Fruit fly (Drosophila melanogaster) whole organism, embryonic: ENCODE data around the gene CG31029.

Experiments used
- Antp ChIP-seq: fragments of 200-800 bp; sonication (Bioruptor generic); optimal IDR thresholded peaks from 3 replicates; lab custom pipeline; 2016; ENCODE audit warnings: missing biosample characterization, missing genetic modification characterization
- CG11085 ChIP-seq: fragments of 200-800 bp; sonication (Bioruptor generic); IDR thresholded peaks from 2 replicates; pipeline ENCODE4 v1.3.6; 2022; ENCODE audit warnings: missing biosample characterization, missing genetic modification characterization
- CG11504 ChIP-seq: fragments of 200-800 bp; sonication (Bioruptor generic); optimal IDR thresholded peaks from 3 replicates; lab custom pipeline; 2019; ENCODE audit warnings: missing biosample characterization, mild to moderate bottlenecking, missing genetic modification characterization, moderate library complexity
- CG13287 ChIP-seq: fragments of 200-800 bp; sonication (Bioruptor generic); IDR thresholded peaks from 2 replicates; pipeline ENCODE4 v1.3.6; 2022; ENCODE audit warnings: missing biosample characterization, missing genetic modification characterization; ENCODE audit not compliant: partially characterized antibody
- CG13424 ChIP-seq: fragments of 200-800 bp; sonication (Bioruptor generic); optimal IDR thresholded peaks from 2 replicates; lab custom pipeline; 2019; ENCODE audit warnings: missing biosample characterization, mild to moderate bottlenecking, missing genetic modification characterization, moderate library complexity
- CG14441 ChIP-seq: fragments of 200-800 bp; sonication (Bioruptor generic); IDR thresholded peaks from 2 replicates; pipeline ENCODE4 v1.3.6; 2022; ENCODE audit warnings: missing biosample characterization, missing genetic modification characterization
- CG14710 ChIP-seq: fragments of 200-800 bp; sonication (Bioruptor generic); optimal IDR thresholded peaks from 3 replicates; lab custom pipeline; 2019; ENCODE audit warnings: missing biosample characterization, mild to moderate bottlenecking, missing genetic modification characterization, moderate library complexity
- CG17361 ChIP-seq: fragments of 200-800 bp; sonication (Bioruptor generic); IDR thresholded peaks from 3 replicates; pipeline ENCODE4 v1.3.6; 2022; ENCODE audit warnings: missing biosample characterization, missing genetic modification characterization
- CG31365 ChIP-seq: fragments of 200-800 bp; sonication (Bioruptor generic); optimal IDR thresholded peaks from 2 replicates; lab custom pipeline; 2018; ENCODE audit warnings: missing biosample characterization, mild to moderate bottlenecking, missing genetic modification characterization
- CG32772 ChIP-seq: fragments of 200-800 bp; sonication (Bioruptor generic); IDR thresholded peaks from 2 replicates; pipeline ENCODE4 v1.3.6; 2022; ENCODE audit warnings: missing biosample characterization, missing genetic modification characterization
- CG3726 ChIP-seq: fragments of 200-800 bp; sonication (Bioruptor generic); IDR thresholded peaks from 3 replicates; pipeline ENCODE4, ENCODE4 v1.3.6; 2022; ENCODE audit warnings: missing biosample characterization, missing genetic modification characterization
- CG4617 ChIP-seq: fragments of 200-800 bp; sonication (Bioruptor generic); optimal IDR thresholded peaks from 3 replicates; lab custom pipeline; 2016; ENCODE audit warnings: missing biosample characterization, missing genetic modification characterization, borderline replicate concordance
- CG6765 ChIP-seq: fragments of 200-800 bp; sonication (Bioruptor generic); optimal IDR thresholded peaks from 3 replicates; lab custom pipeline; 2017; ENCODE audit warnings: missing biosample characterization, mild to moderate bottlenecking, missing genetic modification characterization
- CG7271 ChIP-seq: fragments of 200-800 bp; sonication (Bioruptor generic); optimal IDR thresholded peaks from 2 replicates; lab custom pipeline; 2018; ENCODE audit warnings: missing biosample characterization, mild to moderate bottlenecking, missing genetic modification characterization, moderate library complexity
- CG7839 ChIP-seq: fragments of 200-800 bp; sonication (Bioruptor generic); optimal IDR thresholded peaks from 3 replicates; lab custom pipeline; 2018; ENCODE audit warnings: missing biosample characterization, mild to moderate bottlenecking, missing genetic modification characterization, moderate library complexity
- CG8281 ChIP-seq: fragments of 200-800 bp; sonication (Bioruptor generic); optimal IDR thresholded peaks from 2 replicates; lab custom pipeline; 2018; ENCODE audit warnings: missing biosample characterization, mild to moderate bottlenecking, missing genetic modification characterization, moderate library complexity
- CG8290 ChIP-seq, 3 experiments: fragments of 200-800 bp; sonication (Bioruptor generic); optimal IDR thresholded peaks; 2 replicates each; lab custom pipeline; 2016 to 2019; ENCODE audit warnings: missing biosample characterization in 3 of 3, missing genetic modification characterization in 3 of 3, mild to moderate bottlenecking in 2 of 3, moderate library complexity in 1 of 3
- CG8388 ChIP-seq: fragments of 200-800 bp; sonication (Bioruptor generic); optimal IDR thresholded peaks from 2 replicates; lab custom pipeline; 2019; ENCODE audit warnings: missing biosample characterization, mild to moderate bottlenecking, missing genetic modification characterization, moderate library complexity
- CG8478 ChIP-seq: fragments of >200 bp; optimal IDR thresholded peaks from 2 replicates; lab custom pipeline; 2018
- CG9817 ChIP-seq: fragments of 200-800 bp; sonication (Bioruptor generic); optimal IDR thresholded peaks from 2 replicates; lab custom pipeline; 2018; ENCODE audit warnings: missing biosample characterization, mild to moderate bottlenecking, missing genetic modification characterization, moderate library complexity
- CG9932 ChIP-seq: fragments of 200-800 bp; sonication (Bioruptor generic); IDR thresholded peaks from 2 replicates; pipeline ENCODE4 v1.3.6; 2022; ENCODE audit warnings: missing biosample characterization, missing genetic modification characterization
- CTCF ChIP-seq: fragments of 200-800 bp; sonication (Bioruptor generic); optimal IDR thresholded peaks from 2 replicates; lab custom pipeline; 2017; ENCODE audit warnings: missing biosample characterization, mild to moderate bottlenecking, missing genetic modification characterization, moderate library complexity
- D ChIP-seq, 2 experiments: fragments of 200-800 bp in 1 of 2; fragments of >200 bp in 1 of 2; sonication (Bioruptor generic) in 1 of 2; optimal IDR thresholded peaks; 2 replicates in 1 of 2; 3 replicates in 1 of 2; lab custom pipeline; 2017; ENCODE audit warnings: mild to moderate bottlenecking in 1 of 2, missing biosample characterization in 1 of 2, missing genetic modification characterization in 1 of 2, missing genetic modification reagents in 1 of 2
- Dip2 ChIP-seq: fragments of 200-800 bp; sonication (Bioruptor generic); IDR thresholded peaks from 2 replicates; pipeline ENCODE4 v1.3.6; 2022; ENCODE audit warnings: missing biosample characterization, missing genetic modification characterization
- HLHmδ ChIP-seq: fragments of 200-800 bp; sonication (Bioruptor generic); optimal IDR thresholded peaks from 2 replicates; lab custom pipeline; 2018; ENCODE audit warnings: missing biosample characterization, mild to moderate bottlenecking, missing genetic modification characterization, moderate library complexity
- Hmx ChIP-seq: fragments of 200-800 bp; sonication (Bioruptor generic); optimal IDR thresholded peaks from 2 replicates; lab custom pipeline; 2016; ENCODE audit warnings: missing biosample characterization, missing genetic modification characterization
- Med ChIP-seq: fragments of 200-800 bp; sonication (Bioruptor generic); peaks from one replicate; lab custom pipeline; 2016; ENCODE audit warnings: missing biosample characterization, missing genetic modification characterization, mild to moderate bottlenecking, inconsistent platforms, moderate library complexity
- NC2α ChIP-seq: fragments of 200-800 bp; sonication (Bioruptor generic); optimal IDR thresholded peaks from 2 replicates; lab custom pipeline; 2016; ENCODE audit warnings: missing biosample characterization, missing genetic modification characterization
- Optix ChIP-seq: fragments of 200-800 bp; sonication (Bioruptor generic); IDR thresholded peaks from 3 replicates; pipeline ENCODE4 v1.3.6; 2022; ENCODE audit warnings: missing biosample characterization, missing genetic modification characterization
- Sin3A ChIP-seq: fragments of >200 bp; optimal IDR thresholded peaks from 2 replicates; lab custom pipeline; 2018
- Sox100B ChIP-seq: fragments of 200-800 bp; sonication (Bioruptor generic); optimal IDR thresholded peaks from 3 replicates; lab custom pipeline; 2018; ENCODE audit warnings: missing biosample characterization, mild to moderate bottlenecking, missing genetic modification characterization
- ap ChIP-seq: fragments of 200-800 bp; sonication (Bioruptor generic); IDR thresholded peaks from 2 replicates; pipeline ENCODE4 v1.3.6; 2022; ENCODE audit warnings: missing biosample characterization, missing genetic modification characterization
- crp ChIP-seq, 2 experiments: fragments of 200-800 bp; sonication (Bioruptor generic); optimal IDR thresholded peaks; 2 replicates in 1 of 2; 3 replicates in 1 of 2; lab custom pipeline; 2017; ENCODE audit warnings: missing biosample characterization in 2 of 2, missing genetic modification characterization in 2 of 2, mild to moderate bottlenecking in 1 of 2, moderate library complexity in 1 of 2
- dimm ChIP-seq: fragments of 200-800 bp; sonication (Bioruptor generic); IDR thresholded peaks from 2 replicates; pipeline ENCODE4 v1.3.6; 2022; ENCODE audit warnings: missing biosample characterization, missing genetic modification characterization
- fd102C ChIP-seq: fragments of 200-800 bp; sonication (Bioruptor generic); optimal IDR thresholded peaks from 2 replicates; lab custom pipeline; 2018; ENCODE audit warnings: missing biosample characterization, mild to moderate bottlenecking, missing genetic modification characterization, moderate library complexity
- gcm2 ChIP-seq: fragments of 200-800 bp; sonication (Bioruptor generic); optimal IDR thresholded peaks from 2 replicates; lab custom pipeline; 2016; ENCODE audit warnings: missing biosample characterization, missing genetic modification characterization
- grn ChIP-seq: fragments of 200-800 bp; sonication (Bioruptor generic); optimal IDR thresholded peaks from 3 replicates; lab custom pipeline; 2017; ENCODE audit warnings: missing biosample characterization, missing genetic modification characterization
- h ChIP-seq: fragments of >200 bp; optimal IDR thresholded peaks from 2 replicates; lab custom pipeline; 2017
- ham ChIP-seq: fragments of 200-800 bp; sonication (Bioruptor generic); IDR thresholded peaks from 2 replicates; pipeline ENCODE4 v1.3.6; 2022; ENCODE audit warnings: missing biosample characterization, missing genetic modification characterization
- ind ChIP-seq: fragments of 200-800 bp; sonication (Bioruptor generic); optimal IDR thresholded peaks from 3 replicates; lab custom pipeline; 2016; ENCODE audit warnings: missing biosample characterization, missing genetic modification characterization
- insv ChIP-seq, 2 experiments: fragments of 200-800 bp; sonication (Bioruptor generic); optimal IDR thresholded peaks; 3 replicates each; lab custom pipeline; 2016 to 2018; ENCODE audit warnings: missing biosample characterization in 2 of 2, missing genetic modification characterization in 2 of 2
- maf-S ChIP-seq: fragments of 200-800 bp; sonication (Bioruptor generic); optimal IDR thresholded peaks from 2 replicates; lab custom pipeline; 2016; ENCODE audit warnings: missing biosample characterization, missing genetic modification characterization
- pho ChIP-seq: fragments of 200-800 bp; sonication (Bioruptor generic); optimal IDR thresholded peaks from 2 replicates; lab custom pipeline; 2016; ENCODE audit warnings: missing biosample characterization, missing genetic modification characterization
- prd ChIP-seq, 3 experiments: fragments of >200 bp in 2 of 3; fragments of 200-800 bp in 1 of 3; sonication (Bioruptor generic) in 1 of 3; optimal IDR thresholded peaks in 2 of 3; IDR thresholded peaks in 1 of 3; 2 replicates in 2 of 3; 3 replicates in 1 of 3; pipeline versions ENCODE4 v1.3.6 to Lab custom; 2017 to 2022; ENCODE audit warnings: missing biosample characterization in 1 of 3, missing genetic modification characterization in 1 of 3
- psq ChIP-seq: fragments of 200-800 bp; sonication (Bioruptor generic); optimal IDR thresholded peaks from 2 replicates; lab custom pipeline; 2017; ENCODE audit warnings: missing biosample characterization, missing genetic modification characterization
- sim ChIP-seq: fragments of 200-800 bp; sonication (Bioruptor generic); IDR thresholded peaks from 2 replicates; pipeline ENCODE4 v1.3.6; 2022; ENCODE audit warnings: missing biosample characterization, missing genetic modification characterization
- so ChIP-seq: fragments of 200-800 bp; sonication (Bioruptor generic); IDR thresholded peaks from 3 replicates; pipeline ENCODE4 v1.3.6; 2022; ENCODE audit warnings: missing biosample characterization, missing genetic modification characterization
- sob ChIP-seq: fragments of 200-800 bp; sonication (Bioruptor generic); IDR thresholded peaks from 2 replicates; pipeline ENCODE4 v1.3.6; 2022; ENCODE audit warnings: missing biosample characterization, missing genetic modification characterization
- tgo ChIP-seq: fragments of 200-800 bp; sonication (Bioruptor generic); IDR thresholded peaks from 3 replicates; pipeline ENCODE4 v1.3.6; 2022; ENCODE audit warnings: missing biosample characterization, missing genetic modification characterization
- ttk ChIP-seq: fragments of 200-800 bp; sonication (Bioruptor generic); IDR thresholded peaks from 2 replicates; pipeline ENCODE4 v2.1.2; 2022; ENCODE audit warnings: missing biosample characterization, missing genetic modification characterization
- yki ChIP-seq: fragments of >200 bp; optimal IDR thresholded peaks from 3 replicates; lab custom pipeline; 2018
- zfh2 ChIP-seq: fragments of 200-800 bp; sonication (Bioruptor generic); optimal IDR thresholded peaks from 2 replicates; lab custom pipeline; 2016; ENCODE audit warnings: missing biosample characterization, missing genetic modification characterization

The CG31029 gene

DNA sequence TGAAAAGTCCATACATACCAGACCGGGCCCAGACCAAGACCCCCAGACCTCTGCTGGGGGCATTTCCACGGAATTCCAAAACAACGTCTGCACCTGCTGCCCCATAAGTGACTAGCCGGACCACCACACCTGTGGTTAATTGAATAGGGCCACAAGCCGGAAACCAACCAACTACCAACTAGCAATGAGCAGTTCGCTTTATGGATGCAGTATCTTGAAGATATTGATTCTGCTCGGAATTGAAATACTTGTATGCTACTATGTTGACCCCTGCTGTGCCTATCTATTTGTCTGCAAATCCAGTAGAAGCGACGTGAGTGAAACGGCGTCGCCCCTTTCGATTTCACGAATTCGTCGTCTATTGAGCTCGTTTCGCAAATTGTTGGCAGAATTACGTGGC lies 36.3 kb downstream of the CG31029 start (continued):
- TF ChIP-seq psq: no peak
- no peak for TF ChIP-seq Sox100B (GFP tag; lab: Kevin White, UChicago)
- TF ChIP-seq CG8478 (lab: Kevin White, UChicago): no peak
- no peak for TF ChIP-seq pho (GFP tag; lab: Kevin White, UChicago)
- no peak for TF ChIP-seq CG8281
- TF ChIP-seq Sin3A (lab: Kevin White, UChicago): no peak
- peak; percentile 48 for TF ChIP-seq zfh2 (GFP tag; lab: Kevin White, UChicago)
- TF ChIP-seq Dip2: no peak
- TF ChIP-seq CG11504 (tag; lab: Kevin White, UChicago): peak; percentile 30
- TF ChIP-seq CG13287 (GFP tag; lab: Robert Waterston, UW): no peak
- no peak for TF ChIP-seq CG14710 (tag; lab: Kevin White, UChicago)
- no peak for TF ChIP-seq HLHmδ (GFP tag; lab: Kevin White, UChicago)
- TF ChIP-seq gcm2 (GFP tag; lab: Kevin White, UChicago): no peak
- TF ChIP-seq ham (GFP tag; lab: Robert Waterston, UW): no peak
- TF ChIP-seq fd102C (GFP tag; lab: Kevin White, UChicago): no peak
- TF ChIP-seq CG3726 (GFP tag; lab: Robert Waterston, UW): 0 out of 3 replicates have a peak, but pooled peaks have one; percentile 12
- TF ChIP-seq maf-S (GFP tag; lab: Kevin White, UChicago): no peak
- no peak for TF ChIP-seq insv (GFP tag; optimal IDR thresholded peaks at IDR 0.05; lab: Kevin White, UChicago)
- TF ChIP-seq CG13424: no peak
- TF ChIP-seq CG6765: no peak
- TF ChIP-seq CG7839 (tag; lab: Kevin White, UChicago): peak; percentile 12
- TF ChIP-seq Antp (GFP tag; lab: Kevin White, UChicago): peak; percentile 25
- TF ChIP-seq h (lab: Kevin White, UChicago): no peak
- no peak for TF ChIP-seq CG8290 (GFP tag; optimal IDR thresholded peaks at IDR 0.05; lab: Kevin White, UChicago)
- TF ChIP-seq CG8290 (tag; optimal IDR thresholded peaks at IDR 0.05; lab: Kevin White, UChicago): peak in 1 of 2 experiments; percentile 59
- TF ChIP-seq grn (GFP tag; lab: Kevin White, UChicago): no peak
- 0 out of 3 replicates have a peak, but pooled peaks have one; percentile 26 for TF ChIP-seq so (GFP tag; lab: Robert Waterston, UW)
- TF ChIP-seq ap: no peak
- TF ChIP-seq Optix (GFP tag; lab: Robert Waterston, UW): no peak
- no peak for TF ChIP-seq CTCF (GFP tag; lab: Kevin White, UChicago)
- TF ChIP-seq ind (GFP tag; lab: Kevin White, UChicago): peak; percentile 42
- no peak for TF ChIP-seq prd (optimal IDR thresholded peaks at IDR 0.05; lab: Kevin White, UChicago)
- peak; percentile 56; the same call in 1 of the 3 replicates for TF ChIP-seq prd (GFP tag; IDR thresholded peaks at IDR 0.05; lab: Robert Waterston, UW)
- TF ChIP-seq CG11085 (GFP tag; lab: Robert Waterston, UW): no peak
- TF ChIP-seq CG4617 (GFP tag; lab: Kevin White, UChicago): no peak
- TF ChIP-seq Hmx (GFP tag; lab: Kevin White, UChicago): no peak
- TF ChIP-seq CG32772 (GFP tag; lab: Robert Waterston, UW): peak; percentile 32; the same call in 1 of the 2 replicates
- no peak for TF ChIP-seq dimm (GFP tag; lab: Robert Waterston, UW)
- TF ChIP-seq CG7271 (tag; lab: Kevin White, UChicago): no peak
- TF ChIP-seq CG14441 (GFP tag; lab: Robert Waterston, UW): peak; percentile 57
- no peak for TF ChIP-seq CG8388 (GFP tag; lab: Kevin White, UChicago)
- no peak for TF ChIP-seq D (optimal IDR thresholded peaks at IDR 0.05; lab: Kevin White, UChicago)
- TF ChIP-seq D (GFP tag; optimal IDR thresholded peaks at IDR 0.05; lab: Kevin White, UChicago): no peak
- TF ChIP-seq crp (GFP tag; optimal IDR thresholded peaks at IDR 0.05; lab: Kevin White, UChicago): no peak
- peak; percentile 25; the same call in 1 of the 2 replicates for TF ChIP-seq ttk
- TF ChIP-seq sob (GFP tag; lab: Robert Waterston, UW): no peak
- peak; percentile 38; the same call in 1 of the 3 replicates for TF ChIP-seq tgo (GFP tag; lab: Robert Waterston, UW)
- peak; percentile 45 for TF ChIP-seq CG9932 (GFP tag; lab: Robert Waterston, UW)
- no peak for TF ChIP-seq sim (GFP tag; lab: Robert Waterston, UW)
- TF ChIP-seq CG17361 (GFP tag; lab: Robert Waterston, UW): no peak
- peak; percentile 80 for TF ChIP-seq Med (GFP tag; lab: Kevin White, UChicago)
- no peak for TF ChIP-seq yki (lab: Kevin White, UChicago)
- TF ChIP-seq CG31365 (tag; lab: Kevin White, UChicago): no peak
- no peak for TF ChIP-seq NC2α (GFP tag; lab: Kevin White, UChicago)
- TF ChIP-seq CG9817: no peak
